Fruit fly (Drosophila melanogaster): ENCODE data around the gene Slbp.

Slbp gene

dm6 chr3R:29116167-29116725 lies 36.8 kb downstream of the Slbp start, which contains the start of gene Atg14 (continued):
- peak; percentile 47 for TF ChIP-seq CG15514 (GFP tag; optimal IDR thresholded peaks at IDR 0.05)
- TF ChIP-seq CG17359 (tag; optimal IDR thresholded peaks at IDR 0.05), result no peak
- TF ChIP-seq unc-4 (GFP tag; IDR thresholded peaks at IDR 0.05; ENCODE audit: partially characterized antibody), result peak; percentile 92
- TF ChIP-seq Aef1 (GFP tag; IDR thresholded peaks at IDR 0.05), result no peak
- no peak for TF ChIP-seq slou (GFP tag; optimal IDR thresholded peaks at IDR 0.05)
- TF ChIP-seq scrt (GFP tag; optimal IDR thresholded peaks at IDR 0.05), result peak; percentile 1
- peak; percentile 4 for TF ChIP-seq CHES-1-like (GFP tag; optimal IDR thresholded peaks at IDR 0.05)
- TF ChIP-seq crc (GFP tag; optimal IDR thresholded peaks at IDR 0.05), result no peak
- TF ChIP-seq CG3847 (GFP tag; IDR thresholded peaks at IDR 0.05), result peak; percentile 30; the same call in 1 of the 2 replicates
- TF ChIP-seq D19B (GFP tag; optimal IDR thresholded peaks at IDR 0.05), result no peak
- no peak for TF ChIP-seq CG12071 (GFP tag; optimal IDR thresholded peaks at IDR 0.05)
- TF ChIP-seq sim (GFP tag; IDR thresholded peaks at IDR 0.05), result no peak
- TF ChIP-seq pum (GFP tag; optimal IDR thresholded peaks at IDR 0.05), result no peak
- TF ChIP-seq CG10274 (GFP tag; optimal IDR thresholded peaks at IDR 0.05), result no peak
- TF ChIP-seq Blimp-1 (GFP tag; optimal IDR thresholded peaks at IDR 0.05), result no peak
- TF ChIP-seq Ets97D (GFP tag; optimal IDR thresholded peaks at IDR 0.05), result no peak
- no peak for TF ChIP-seq sens-2 (GFP tag; IDR thresholded peaks at IDR 0.05)
- peak; percentile 58 for TF ChIP-seq MBD-R2 (GFP tag; IDR thresholded peaks at IDR 0.05)
- no peak for TF ChIP-seq az2 (GFP tag; optimal IDR thresholded peaks at IDR 0.05)
- TF ChIP-seq Vsx1 (GFP tag; optimal IDR thresholded peaks at IDR 0.05), result no peak
- no peak for TF ChIP-seq CG11085 (GFP tag; IDR thresholded peaks at IDR 0.05)
- no peak for TF ChIP-seq stc (GFP tag; IDR thresholded peaks at IDR 0.05)
- TF ChIP-seq da (GFP tag; optimal IDR thresholded peaks at IDR 0.05), result no peak
- peak; percentile 90 for TF ChIP-seq chinmo (GFP tag; IDR thresholded peaks at IDR 0.05; ENCODE audit: partially characterized antibody)
- TF ChIP-seq mam (GFP tag; optimal IDR thresholded peaks at IDR 0.05), result no peak
- peak; percentile 34 for TF ChIP-seq CG17829 (tag; optimal IDR thresholded peaks at IDR 0.05)
- TF ChIP-seq cas (GFP tag; IDR thresholded peaks at IDR 0.05), result no peak
- TF ChIP-seq stwl (tag; optimal IDR thresholded peaks at IDR 0.05), result peak; percentile 75
- no peak for TF ChIP-seq CG12942 (GFP tag; optimal IDR thresholded peaks at IDR 0.05)
- TF ChIP-seq CG7357 (GFP tag; IDR thresholded peaks at IDR 0.05), result no peak
- no peak for TF ChIP-seq psq (GFP tag; optimal IDR thresholded peaks at IDR 0.05)
- TF ChIP-seq ftz-f1 (GFP tag; optimal IDR thresholded peaks at IDR 0.05), result no peak
- TF ChIP-seq Doc2 (GFP tag; IDR thresholded peaks at IDR 0.05), result no peak
- TF ChIP-seq Dll (GFP tag; IDR thresholded peaks at IDR 0.05; ENCODE audit: partially characterized antibody), result peak; percentile 92
- TF ChIP-seq Doc3 (GFP tag; IDR thresholded peaks at IDR 0.05; ENCODE audit: partially characterized antibody), result peak; percentile 88
- no peak for TF ChIP-seq CG14441 (GFP tag; IDR thresholded peaks at IDR 0.05)
- peak; percentile 40 for TF ChIP-seq NfI (GFP tag; optimal IDR thresholded peaks at IDR 0.05)
- no peak for TF ChIP-seq CG11723 (GFP tag; optimal IDR thresholded peaks at IDR 0.05)
- no peak for TF ChIP-seq Lim3 (GFP tag; IDR thresholded peaks at IDR 0.05)
- TF ChIP-seq MTF-1 (GFP tag; optimal IDR thresholded peaks at IDR 0.05; ENCODE audit: borderline replicate concordance), result no peak
- peak; percentile 92 for TF ChIP-seq hbn (GFP tag; IDR thresholded peaks at IDR 0.05; ENCODE audit: partially characterized antibody)
- no peak for TF ChIP-seq chif (GFP tag; optimal IDR thresholded peaks at IDR 0.05)
- TF ChIP-seq CG32767 (GFP tag; IDR thresholded peaks at IDR 0.05), result no peak
- TF ChIP-seq pnt (GFP tag; optimal IDR thresholded peaks at IDR 0.05), result no peak
- TF ChIP-seq Mes4 (GFP tag; optimal IDR thresholded peaks at IDR 0.05), result no peak
- no peak for TF ChIP-seq CG18599 (GFP tag; optimal IDR thresholded peaks at IDR 0.05)
- peak; percentile 32 for TF ChIP-seq CG3995 (GFP tag; optimal IDR thresholded peaks at IDR 0.05)
- TF ChIP-seq row (GFP tag; IDR thresholded peaks at IDR 0.05), result no peak; the same call in 2 of the 3 replicates
- TF ChIP-seq sens (GFP tag), result peak; percentile 41
- TF ChIP-seq C15 (GFP tag; IDR thresholded peaks at IDR 0.05), result no peak
- TF ChIP-seq Ada2b (GFP tag; IDR thresholded peaks at IDR 0.05), result no peak

All from whole organism, embryonic.